Worm (Caenorhabditis elegans): Measurements from ENCODE around the gene oac-29.
A peak's percentile ranks its signal among the peaks of the same experiment; 100 is the strongest.

oac-29 gene

ce11 chrV:8651007-8651711 lies 15.7 kb upstream of the oac-29 start:
- TF ChIP-seq dve-1 (tag; optimal IDR thresholded peaks at IDR 0.05): peak; percentile 18
- no peak for TF ChIP-seq odd-2 (tag; optimal IDR thresholded peaks at IDR 0.05)
- TF ChIP-seq dmd-4 (tag; optimal IDR thresholded peaks at IDR 0.05; ENCODE audit: borderline replicate concordance): no peak
- no peak for TF ChIP-seq ahr-1 (tag; optimal IDR thresholded peaks at IDR 0.05)
- TF ChIP-seq Y22D7AL.16 (tag; optimal IDR thresholded peaks at IDR 0.05): no peak
- TF ChIP-seq elt-2 (tag; optimal IDR thresholded peaks at IDR 0.05): peak; percentile 98

- no peak for TF ChIP-seq unc-42 (tag; optimal IDR thresholded peaks at IDR 0.05)
- no peak for TF ChIP-seq ceh-34 (tag; optimal IDR thresholded peaks at IDR 0.05)
- no peak for TF ChIP-seq ceh-22 (tag; optimal IDR thresholded peaks at IDR 0.05)
- no peak for TF ChIP-seq hlh-13 (GFP tag; optimal IDR thresholded peaks at IDR 0.05)
- no peak for TF ChIP-seq npax-4 (tag; optimal IDR thresholded peaks at IDR 0.05)
- no peak for TF ChIP-seq fkh-10 (GFP tag; optimal IDR thresholded peaks at IDR 0.05)
- no peak for TF ChIP-seq lim-6 (tag; optimal IDR thresholded peaks at IDR 0.05)
- no peak for TF ChIP-seq Y22D7AL.16 (tag; optimal IDR thresholded peaks at IDR 0.05)
- no peak for TF ChIP-seq pros-1 (tag; optimal IDR thresholded peaks at IDR 0.05)
- no peak for TF ChIP-seq ahr-1 (tag; optimal IDR thresholded peaks at IDR 0.05)
- TF ChIP-seq ceh-6 (GFP tag; optimal IDR thresholded peaks at IDR 0.05): no peak
- TF ChIP-seq dmd-4 (tag; optimal IDR thresholded peaks at IDR 0.05; ENCODE audit: borderline replicate concordance): no peak
- TF ChIP-seq dve-1 (tag; optimal IDR thresholded peaks at IDR 0.05): no peak
- TF ChIP-seq sox-2 (GFP tag; IDR thresholded peaks at IDR 0.05): no peak
- no peak for TF ChIP-seq hlh-8 (tag; optimal IDR thresholded peaks at IDR 0.05)
- no peak for TF ChIP-seq ceh-9 (tag; optimal IDR thresholded peaks at IDR 0.05)
- TF ChIP-seq nhr-232 (tag; optimal IDR thresholded peaks at IDR 0.05): no peak
- TF ChIP-seq tbx-2 (tag; optimal IDR thresholded peaks at IDR 0.05): no peak
Observed at ce11 chrV:8650365-8650764, 14.9 kb upstream of the oac-29 start.

ce11 chrV:8648251-8648650 lies 12.8 kb upstream of the oac-29 start:
- TF ChIP-seq sox-4 (tag; optimal IDR thresholded peaks at IDR 0.05) (no peak), elt-2 (tag; optimal IDR thresholded peaks at IDR 0.05) (peak; percentile 81)

ce11 chrV:8643093-8643492 lies 7.6 kb upstream of the oac-29 start, which contains the start of gene asp-13:
Gene asp-13, minus strand, starts transcription at chrV:8643193.
- no peak for TF ChIP-seq ceh-45 (GFP tag; IDR thresholded peaks at IDR 0.05)

- TF ChIP-seq ttx-3 (tag; optimal IDR thresholded peaks at IDR 0.05) (no peak), hlh-8 (tag; optimal IDR thresholded peaks at IDR 0.05) (no peak), syd-9 (tag; optimal IDR thresholded peaks at IDR 0.05) (no peak), tbx-7 (tag; optimal IDR thresholded peaks at IDR 0.05) (no peak), ceh-14 (tag; optimal IDR thresholded peaks at IDR 0.05) (no peak), zip-5 (tag; optimal IDR thresholded peaks at IDR 0.05) (no peak), ceh-6 (GFP tag; optimal IDR thresholded peaks at IDR 0.05) (no peak), pat-9 (tag; optimal IDR thresholded peaks at IDR 0.05) (no peak), C08G9.2 (tag; optimal IDR thresholded peaks at IDR 0.05) (no peak), pqm-1 (tag; optimal IDR thresholded peaks at IDR 0.05) (no peak), T23F11.4 (GFP tag; optimal IDR thresholded peaks at IDR 0.05) (no peak), gmeb-2 (tag; optimal IDR thresholded peaks at IDR 0.05) (no peak), hlh-15 (tag; optimal IDR thresholded peaks at IDR 0.05) (no peak), unc-3 (GFP tag; conservative IDR thresholded peaks at IDR 0.05) (no peak), unc-3 (tag; optimal IDR thresholded peaks at IDR 0.05) (no peak), eyg-1 (tag; optimal IDR thresholded peaks at IDR 0.05) (no peak)
Observed at ce11 chrV:8641266-8641665, 5.8 kb upstream of the oac-29 start, which contains the start of gene F28A12.3. Gene F28A12.3, minus strand, starts transcription at chrV:8641366.
